Worm (Caenorhabditis elegans): ENCODE results near the gene W04H10.6.

DNA sequence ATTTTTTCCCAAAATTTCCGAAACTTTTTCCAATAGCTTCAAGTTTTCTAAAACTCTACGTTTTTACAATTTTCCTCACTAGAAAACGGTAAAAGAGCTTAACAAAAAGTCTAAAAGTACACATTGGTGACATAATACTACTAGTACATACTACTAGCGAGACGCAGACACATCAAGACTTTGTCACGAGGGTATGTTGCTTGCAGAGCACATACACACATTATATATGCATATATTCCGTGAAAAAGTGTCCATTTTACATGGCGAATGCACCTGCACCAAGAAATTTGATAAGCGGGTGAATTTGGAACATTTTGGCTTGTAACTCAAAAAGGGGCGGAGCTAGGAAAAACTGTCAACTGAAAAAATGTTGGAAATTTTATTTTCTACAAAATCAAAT lies 6.9 kb downstream of the W04H10.6 start:
- TF ChIP-seq snpc-4 (tag; optimal IDR thresholded peaks at IDR 0.05) (no peak), lin-32 (GFP tag; optimal IDR thresholded peaks at IDR 0.05) (no peak), bed-3 (GFP tag; optimal IDR thresholded peaks at IDR 0.05) (no peak), nhr-76 (tag; optimal IDR thresholded peaks at IDR 0.05) (no peak), unc-62 (GFP tag; optimal IDR thresholded peaks at IDR 0.05) (no peak), M03D4.4 (tag; optimal IDR thresholded peaks at IDR 0.05) (no peak), mls-2 (tag; optimal IDR thresholded peaks at IDR 0.05) (no peak), lin-13 (tag; optimal IDR thresholded peaks at IDR 0.05) (no peak), elt-1 (tag; optimal IDR thresholded peaks at IDR 0.05; ENCODE audit: borderline replicate concordance, insufficient read depth) (no peak), ham-2 (GFP tag; optimal IDR thresholded peaks at IDR 0.05) (no peak), nhr-237 (tag; optimal IDR thresholded peaks at IDR 0.05) (no peak), mab-5 (tag; optimal IDR thresholded peaks at IDR 0.05) (no peak), pha-4 (tag; optimal IDR thresholded peaks at IDR 0.05) (peak; percentile 51)
